Fruit fly (Drosophila melanogaster) whole organism, wandering third instar larva: ENCODE results near the gene CycA.
A peak's percentile ranks its signal among the peaks of the same experiment; 100 is the strongest.

Experiments used
- Abd-B ChIP-seq: fragments of >200 bp; optimal IDR thresholded peaks from 2 replicates; lab custom pipeline; 2017; ENCODE audit warnings: missing biosample characterization, missing genetic modification characterization
- CG32264 ChIP-seq: fragments of 200-800 bp; sonication (Bioruptor generic); optimal IDR thresholded peaks from 2 replicates; lab custom pipeline; 2016; ENCODE audit warnings: missing biosample characterization, missing genetic modification characterization
- CrebA ChIP-seq: fragments of 200-800 bp; sonication (Bioruptor generic); optimal IDR thresholded peaks from 2 replicates; lab custom pipeline; 2016; ENCODE audit warnings: missing biosample characterization, mild to moderate bottlenecking, missing genetic modification characterization, borderline replicate concordance
- Dfd ChIP-seq: fragments of >200 bp; optimal IDR thresholded peaks from 2 replicates; lab custom pipeline; 2017; ENCODE audit warnings: missing biosample characterization, missing genetic modification characterization
- Dif ChIP-seq: fragments of 200-275, 200-300 bp; sonication (Bioruptor generic); optimal IDR thresholded peaks from 2 replicates; lab custom pipeline; 2018; ENCODE audit warnings: missing biosample characterization, missing genetic modification characterization; ENCODE audit not compliant: partially characterized antibody
- GATAd ChIP-seq: sonication (Bioruptor generic); optimal IDR thresholded peaks from 2 replicates; lab custom pipeline; 2016; ENCODE audit warnings: missing biosample characterization, missing genetic modification characterization
- HLH106 ChIP-seq: fragments of 200-800 bp; optimal IDR thresholded peaks from 3 replicates; lab custom pipeline; 2019; ENCODE audit warnings: missing biosample characterization, mild to moderate bottlenecking, missing genetic modification characterization, moderate library complexity
- Hnf4 ChIP-seq: fragments of 200-800 bp; sonication (Bioruptor generic); optimal IDR thresholded peaks from 2 replicates; lab custom pipeline; 2016; ENCODE audit warnings: missing biosample characterization, mild to moderate bottlenecking, missing genetic modification characterization
- Hr78 ChIP-seq: fragments of >200 bp; optimal IDR thresholded peaks from 2 replicates; lab custom pipeline; 2017; ENCODE audit warnings: missing biosample characterization, missing genetic modification characterization
- Hr83 ChIP-seq: fragments of 200-300 bp; sonication (Bioruptor generic); optimal IDR thresholded peaks from 2 replicates; lab custom pipeline; 2016; ENCODE audit warnings: missing biosample characterization, mild to moderate bottlenecking, missing genetic modification characterization, moderate library complexity; ENCODE audit not compliant: poor library complexity, severe bottlenecking
- Jra ChIP-seq: sonication (Bioruptor generic); optimal IDR thresholded peaks from 2 replicates; lab custom pipeline; 2016; ENCODE audit warnings: missing biosample characterization, missing genetic modification characterization
- Myc ChIP-seq: fragments of >200 bp; optimal IDR thresholded peaks from 2 replicates; lab custom pipeline; 2017
- N ChIP-seq: fragments of >200 bp; optimal IDR thresholded peaks from 2 replicates; lab custom pipeline; 2018; ENCODE audit warnings: missing biosample characterization, missing external identifiers, missing genetic modification characterization
- OdsH ChIP-seq: fragments of 200-800 bp; sonication (Bioruptor generic); optimal IDR thresholded peaks from 2 replicates; lab custom pipeline; 2016; ENCODE audit warnings: missing biosample characterization, mild to moderate bottlenecking, missing genetic modification characterization
- Sp1 ChIP-seq: fragments of 200-800 bp; sonication (Bioruptor generic); optimal IDR thresholded peaks from 3 replicates; lab custom pipeline; 2019; ENCODE audit warnings: missing biosample characterization, mild to moderate bottlenecking, missing genetic modification characterization, moderate library complexity
- Vsx2 ChIP-seq: fragments of 200-300, 225-300 bp; sonication (Bioruptor generic); optimal IDR thresholded peaks from 2 replicates; lab custom pipeline; 2018; ENCODE audit warnings: missing biosample characterization, missing genetic modification characterization; ENCODE audit not compliant: partially characterized antibody
- br ChIP-seq: fragments of 200-800 bp; sonication (Bioruptor generic); optimal IDR thresholded peaks from 2 replicates; lab custom pipeline; 2016; ENCODE audit warnings: missing biosample characterization, missing genetic modification characterization
- brk ChIP-seq: fragments of 200-800 bp; sonication (Bioruptor generic); optimal IDR thresholded peaks from 2 replicates; lab custom pipeline; 2016; ENCODE audit warnings: missing biosample characterization, mild to moderate bottlenecking, missing genetic modification characterization
- dl ChIP-seq, 2 experiments: fragments of 175-275, 200-275 bp in 1 of 2; fragments of 200-275 bp in 1 of 2; sonication (Bioruptor generic); optimal IDR thresholded peaks; lab custom pipeline; 2018; ENCODE audit warnings: mild to moderate bottlenecking in 2 of 2, missing biosample characterization in 2 of 2, missing genetic modification characterization in 2 of 2, moderate library complexity in 2 of 2; ENCODE audit not compliant: partially characterized antibody in 2 of 2, insufficient read depth in 1 of 2
- dmrt93B ChIP-seq: fragments of 200-800 bp; sonication (Bioruptor generic); optimal IDR thresholded peaks from 2 replicates; lab custom pipeline; 2018; ENCODE audit warnings: missing biosample characterization, mild to moderate bottlenecking, missing genetic modification characterization
- dsf ChIP-seq: sonication (Bioruptor generic); optimal IDR thresholded peaks from 2 replicates; lab custom pipeline; 2016; ENCODE audit warnings: missing biosample characterization, missing genetic modification characterization, borderline replicate concordance
- foxo ChIP-seq, 2 experiments: fragments of 200-800 bp; sonication (Bioruptor generic); optimal IDR thresholded peaks; 2 replicates in 1 of 2; 3 replicates in 1 of 2; lab custom pipeline; 2016 to 2017; ENCODE audit warnings: missing biosample characterization in 2 of 2, missing genetic modification characterization in 2 of 2
- h ChIP-seq: fragments of 200-800 bp; sonication (Bioruptor generic); optimal IDR thresholded peaks from 3 replicates; lab custom pipeline; 2016; ENCODE audit warnings: missing biosample characterization, mild to moderate bottlenecking, missing genetic modification characterization
- lola ChIP-seq: fragments of >200 bp; optimal IDR thresholded peaks from 2 replicates; lab custom pipeline; 2017; ENCODE audit warnings: missing biosample characterization, missing genetic modification characterization
- pan ChIP-seq: fragments of >200 bp; optimal IDR thresholded peaks from 2 replicates; lab custom pipeline; 2017
- psq ChIP-seq: fragments of 200-800 bp; sonication (Bioruptor generic); optimal IDR thresholded peaks from 3 replicates; lab custom pipeline; 2017; ENCODE audit warnings: missing biosample characterization, mild to moderate bottlenecking, missing genetic modification characterization, moderate library complexity
- sage ChIP-seq: fragments of 200-800 bp; sonication (Bioruptor generic); optimal IDR thresholded peaks from 2 replicates; lab custom pipeline; 2016; ENCODE audit warnings: missing biosample characterization, mild to moderate bottlenecking, missing genetic modification characterization
- sv ChIP-seq: fragments of 200-800 bp; sonication (Bioruptor generic); optimal IDR thresholded peaks from 3 replicates; lab custom pipeline; 2016; ENCODE audit warnings: missing biosample characterization, missing genetic modification characterization
- tai ChIP-seq: sonication (Bioruptor generic); optimal IDR thresholded peaks from 2 replicates; lab custom pipeline; 2016; ENCODE audit warnings: missing biosample characterization, missing genetic modification characterization
- woc ChIP-seq: sonication (Bioruptor generic); optimal IDR thresholded peaks from 2 replicates; lab custom pipeline; 2016; ENCODE audit warnings: missing biosample characterization, mild to moderate bottlenecking, missing genetic modification characterization

Gene CycA

dm6 chr3L:11819639-11820456 is 13.5 kb downstream of the CycA start (continued):
- TF ChIP-seq sv (GFP tag; lab: Kevin White, UChicago): no peak
- TF ChIP-seq, all 38 proteins: peak for 15

- TF ChIP-seq dmrt93B (GFP tag; lab: Kevin White, UChicago) (no peak), HLH106 (tag; lab: Kevin White, UChicago) (no peak), Vsx2 (GFP tag; lab: Kevin White, UChicago) (no peak), h (GFP tag; lab: Kevin White, UChicago) (no peak), sv (GFP tag; lab: Kevin White, UChicago) (no peak), lola (GFP tag; lab: Kevin White, UChicago) (no peak), foxo (GFP tag; optimal IDR thresholded peaks at IDR 0.05; lab: Kevin White, UChicago) (no peak), psq (no peak), Sp1 (GFP tag; lab: Kevin White, UChicago) (no peak), Myc (lab: Kevin White, UChicago) (no peak), CG32264 (GFP tag; lab: Kevin White, UChicago) (no peak), CrebA (GFP tag; lab: Kevin White, UChicago) (no peak), Abd-B (GFP tag; lab: Kevin White, UChicago) (no peak)
Observed at dm6 chr3L:11816641-11817040, 16.7 kb downstream of the CycA start.

dm6 chr3L:11815220-11815797 is 18.1 kb downstream of the CycA start, which contains the start of gene CG14130:
Gene CG14130, plus strand, starts transcription at chr3L:11815444.
- TF ChIP-seq brk (no peak), Hr78 (no peak), CG32264 (GFP tag; lab: Kevin White, UChicago) (no peak), Abd-B (GFP tag; lab: Kevin White, UChicago) (no peak), N (GFP tag; lab: Kevin White, UChicago) (no peak), Vsx2 (GFP tag; lab: Kevin White, UChicago) (peak; percentile 13), GATAd (GFP tag; lab: Kevin White, UChicago) (no peak), Sp1 (GFP tag; lab: Kevin White, UChicago) (no peak), HLH106 (tag; lab: Kevin White, UChicago) (no peak)

- TF ChIP-seq Sp1 (GFP tag; lab: Kevin White, UChicago): no peak
- TF ChIP-seq dl (GFP tag; optimal IDR thresholded peaks at IDR 0.05; lab: Kevin White, UChicago; ENCODE audit: insufficient read depth in 1 of 2, partially characterized antibody in 2 of 2): no peak
- no peak for TF ChIP-seq lola (GFP tag; lab: Kevin White, UChicago)
- no peak for TF ChIP-seq GATAd (GFP tag; lab: Kevin White, UChicago)
- no peak for TF ChIP-seq Dfd (GFP tag; lab: Kevin White, UChicago)
- TF ChIP-seq sv (GFP tag; lab: Kevin White, UChicago): no peak
- TF ChIP-seq Hr83 (GFP tag; lab: Kevin White, UChicago): no peak
- no peak for TF ChIP-seq pan (lab: Kevin White, UChicago)
- TF ChIP-seq Dif (GFP tag; lab: Kevin White, UChicago): no peak
- no peak for TF ChIP-seq brk
- no peak for TF ChIP-seq Jra (GFP tag; lab: Kevin White, UChicago)
- no peak for TF ChIP-seq h (GFP tag; lab: Kevin White, UChicago)
- TF ChIP-seq tai (GFP tag; lab: Kevin White, UChicago): no peak
- TF ChIP-seq OdsH (GFP tag; lab: Kevin White, UChicago): no peak
- no peak for TF ChIP-seq Hr78
- TF ChIP-seq Hnf4: no peak
Observed at dm6 chr3L:11814655-11815054, 18.7 kb downstream of the CycA start, which contains the start of gene Cubn2. Gene Cubn2, minus strand, starts transcription at chr3L:11814755.

dm6 chr3L:11801622-11802021 is 31.8 kb downstream of the CycA start:
- TF ChIP-seq dmrt93B (GFP tag; lab: Kevin White, UChicago) (no peak), dl (GFP tag; optimal IDR thresholded peaks at IDR 0.05; lab: Kevin White, UChicago; ENCODE audit: insufficient read depth in 1 of 2, partially characterized antibody in 2 of 2) (no peak), br (GFP tag; lab: Kevin White, UChicago) (no peak), dsf (GFP tag; lab: Kevin White, UChicago) (no peak), sage (GFP tag; lab: Kevin White, UChicago) (no peak), pan (lab: Kevin White, UChicago) (no peak), woc (no peak)
